Fruit fly (Drosophila melanogaster) whole organism, prepupa: ENCODE data around the gene CG10232.

Experiments used
- CG10631 ChIP-seq: fragments of 200-800 bp; sonication (Bioruptor generic); optimal IDR thresholded peaks from 2 replicates; lab custom pipeline; 2016; ENCODE audit warnings: missing biosample characterization, missing genetic modification characterization
- CG10669 ChIP-seq: fragments of 200-800 bp; sonication (Bioruptor generic); optimal IDR thresholded peaks from 3 replicates; lab custom pipeline; 2018; ENCODE audit warnings: missing biosample characterization, mild to moderate bottlenecking, missing genetic modification characterization, moderate library complexity
- CG11762 ChIP-seq: fragments of 200-800 bp; sonication (Bioruptor generic); optimal IDR thresholded peaks from 3 replicates; lab custom pipeline; 2016; ENCODE audit warnings: missing biosample characterization, missing genetic modification characterization; ENCODE audit not compliant: insufficient read depth
- CG11902 ChIP-seq: fragments of 200-800 bp; sonication (Bioruptor generic); optimal IDR thresholded peaks from 3 replicates; lab custom pipeline; 2016; ENCODE audit warnings: missing biosample characterization, missing genetic modification characterization
- CG1621 ChIP-seq: fragments of 200-800 bp; sonication (Bioruptor generic); optimal IDR thresholded peaks from 3 replicates; lab custom pipeline; 2018; ENCODE audit warnings: missing biosample characterization, mild to moderate bottlenecking, missing genetic modification characterization
- CG3032 ChIP-seq: fragments of 200-800 bp; optimal IDR thresholded peaks from 2 replicates; lab custom pipeline; 2019; ENCODE audit warnings: missing biosample characterization, mild to moderate bottlenecking, missing genetic modification characterization, moderate library complexity
- CG32006 ChIP-seq: fragments of 200-800 bp; sonication (Bioruptor generic); optimal IDR thresholded peaks from 3 replicates; lab custom pipeline; 2017; ENCODE audit warnings: missing biosample characterization, mild to moderate bottlenecking, missing genetic modification characterization
- CG3919 ChIP-seq: fragments of 200-800 bp; sonication (Bioruptor generic); optimal IDR thresholded peaks from 3 replicates; lab custom pipeline; 2016; ENCODE audit warnings: missing biosample characterization, missing genetic modification characterization
- CG4318 ChIP-seq: fragments of 200-800 bp; sonication (Bioruptor generic); optimal IDR thresholded peaks from 3 replicates; lab custom pipeline; 2017; ENCODE audit warnings: missing biosample characterization, mild to moderate bottlenecking, missing genetic modification characterization
- CG6163 ChIP-seq: fragments of 200-800 bp; sonication (Bioruptor generic); IDR thresholded peaks from 3 replicates; pipeline ENCODE4 v1.3.6; 2022; ENCODE audit warnings: missing biosample characterization, missing genetic modification characterization
- CG6276 ChIP-seq: fragments of 200-800 bp; sonication (Bioruptor generic); optimal IDR thresholded peaks from 2 replicates; lab custom pipeline; 2017; ENCODE audit warnings: missing biosample characterization, mild to moderate bottlenecking, missing genetic modification characterization
- CG6792 ChIP-seq: fragments of 200-800 bp; sonication (Bioruptor generic); optimal IDR thresholded peaks from 3 replicates; lab custom pipeline; 2016; ENCODE audit warnings: missing biosample characterization, missing genetic modification characterization
- CG6808 ChIP-seq: fragments of 200-800 bp; sonication (Bioruptor generic); optimal IDR thresholded peaks from 3 replicates; lab custom pipeline; 2017; ENCODE audit warnings: missing biosample characterization, missing genetic modification characterization, mild to moderate bottlenecking, moderate library complexity, missing genetic modification reagents
- CG6854 ChIP-seq: fragments of 200-800 bp; sonication (Bioruptor generic); optimal IDR thresholded peaks from 2 replicates; lab custom pipeline; 2017; ENCODE audit warnings: missing biosample characterization, mild to moderate bottlenecking, missing genetic modification characterization
- CG7368 ChIP-seq: fragments of 200-800 bp; sonication (Bioruptor generic); optimal IDR thresholded peaks from 3 replicates; lab custom pipeline; 2016; ENCODE audit warnings: missing biosample characterization, missing genetic modification characterization
- CG8119 ChIP-seq: fragments of 200-800 bp; sonication (Bioruptor generic); IDR thresholded peaks from 3 replicates; pipeline ENCODE4 v1.3.6; 2022; ENCODE audit warnings: missing biosample characterization, missing genetic modification characterization
- CG8319 ChIP-seq: fragments of 200-800 bp; sonication (Bioruptor generic); optimal IDR thresholded peaks from 3 replicates; lab custom pipeline; 2016; ENCODE audit warnings: missing biosample characterization, missing genetic modification characterization
- CG8632 ChIP-seq: fragments of 200-800 bp; sonication (Bioruptor generic); optimal IDR thresholded peaks from 3 replicates; lab custom pipeline; 2016; ENCODE audit warnings: missing biosample characterization, missing genetic modification characterization
- CG9139 ChIP-seq: fragments of 200-800 bp; sonication (Bioruptor generic); optimal IDR thresholded peaks from 3 replicates; lab custom pipeline; 2017; ENCODE audit warnings: missing biosample characterization, mild to moderate bottlenecking, missing genetic modification characterization
- Eip75B ChIP-seq: fragments of 200-800 bp; sonication (Bioruptor generic); optimal IDR thresholded peaks from 3 replicates; lab custom pipeline; 2016; ENCODE audit warnings: missing biosample characterization, missing genetic modification characterization
- Eip78C ChIP-seq: fragments of 200-800 bp; sonication (Bioruptor generic); peaks from one replicate; lab custom pipeline; 2016; ENCODE audit warnings: missing biosample characterization, missing genetic modification characterization
- Eip93F ChIP-seq: fragments of 200-800 bp; sonication (Bioruptor generic); optimal IDR thresholded peaks from 2 replicates; lab custom pipeline; 2016; ENCODE audit warnings: missing biosample characterization, mild to moderate bottlenecking, missing genetic modification characterization
- Ets21C ChIP-seq: fragments of 200-800 bp; sonication (Bioruptor generic); optimal IDR thresholded peaks from 3 replicates; lab custom pipeline; 2016; ENCODE audit warnings: missing biosample characterization, missing genetic modification characterization
- Ets96B ChIP-seq: fragments of 200-800 bp; optimal IDR thresholded peaks from 2 replicates; lab custom pipeline; 2019; ENCODE audit warnings: missing biosample characterization, mild to moderate bottlenecking, missing genetic modification characterization, moderate library complexity
- Hr38 ChIP-seq: sonication (Bioruptor generic); optimal IDR thresholded peaks from 2 replicates; lab custom pipeline; 2016; ENCODE audit warnings: missing biosample characterization, missing genetic modification characterization
- Hr39 ChIP-seq: fragments of 200-800 bp; sonication (Bioruptor generic); optimal IDR thresholded peaks from 2 replicates; lab custom pipeline; 2016; ENCODE audit warnings: missing biosample characterization, missing genetic modification characterization
- Hr4 ChIP-seq: fragments of 200-800 bp; sonication (Bioruptor generic); optimal IDR thresholded peaks from 3 replicates; lab custom pipeline; 2016; ENCODE audit warnings: missing biosample characterization, missing genetic modification characterization
- Met ChIP-seq: fragments of 200-800 bp; sonication (Bioruptor generic); optimal IDR thresholded peaks from 3 replicates; lab custom pipeline; 2016; ENCODE audit warnings: missing biosample characterization, missing genetic modification characterization
- OdsH ChIP-seq: fragments of 200-800 bp; sonication (Bioruptor generic); optimal IDR thresholded peaks from 3 replicates; lab custom pipeline; 2016; ENCODE audit warnings: missing biosample characterization, missing genetic modification characterization
- Smox ChIP-seq: fragments of 200-800 bp; sonication (Bioruptor generic); optimal IDR thresholded peaks from 3 replicates; lab custom pipeline; 2016; ENCODE audit warnings: missing biosample characterization, missing genetic modification characterization
- Sox102F ChIP-seq: fragments of 200-800 bp; sonication (Bioruptor generic); optimal IDR thresholded peaks from 2 replicates; lab custom pipeline; 2016; ENCODE audit warnings: missing biosample characterization, mild to moderate bottlenecking, missing genetic modification characterization
- Sox14 ChIP-seq: fragments of 200-800 bp; sonication (Bioruptor generic); optimal IDR thresholded peaks from 3 replicates; lab custom pipeline; 2016; ENCODE audit warnings: missing biosample characterization, missing genetic modification characterization
- Sox15 ChIP-seq: fragments of 200-800 bp; sonication (Bioruptor generic); optimal IDR thresholded peaks from 3 replicates; lab custom pipeline; 2016; ENCODE audit warnings: missing biosample characterization, missing genetic modification characterization
- achi ChIP-seq: fragments of 200-800 bp; sonication (Bioruptor generic); optimal IDR thresholded peaks from 3 replicates; lab custom pipeline; 2016; ENCODE audit warnings: missing biosample characterization, missing genetic modification characterization
- acj6 ChIP-seq: fragments of 200-800 bp; sonication (Bioruptor generic); optimal IDR thresholded peaks from 3 replicates; lab custom pipeline; 2016; ENCODE audit warnings: missing biosample characterization, missing genetic modification characterization
- dac ChIP-seq: fragments of 200-800 bp; sonication (Bioruptor generic); optimal IDR thresholded peaks from 2 replicates; lab custom pipeline; 2017; ENCODE audit warnings: missing biosample characterization, mild to moderate bottlenecking, missing genetic modification characterization
- fd59A ChIP-seq: fragments of 200-800 bp; sonication (Bioruptor generic); optimal IDR thresholded peaks from 2 replicates; lab custom pipeline; 2017; ENCODE audit warnings: missing biosample characterization, mild to moderate bottlenecking, missing genetic modification characterization, missing genetic modification reagents
- fd85E ChIP-seq: fragments of 200-800 bp; sonication (Bioruptor generic); optimal IDR thresholded peaks from 3 replicates; lab custom pipeline; 2016; ENCODE audit warnings: missing biosample characterization, missing genetic modification characterization
- net ChIP-seq: fragments of 200-800 bp; sonication (Bioruptor generic); optimal IDR thresholded peaks from 3 replicates; lab custom pipeline; 2016; ENCODE audit warnings: missing biosample characterization, missing genetic modification characterization
- pdm3 ChIP-seq: fragments of 200-800 bp; sonication (Bioruptor generic); optimal IDR thresholded peaks from 3 replicates; lab custom pipeline; 2016; ENCODE audit warnings: missing biosample characterization, missing genetic modification characterization
- salr ChIP-seq, 2 experiments: fragments of 200-800 bp; sonication (Bioruptor generic); optimal IDR thresholded peaks; 3 replicates each; lab custom pipeline; 2016 to 2018; ENCODE audit warnings: missing biosample characterization in 2 of 2, missing genetic modification characterization in 2 of 2, mild to moderate bottlenecking in 1 of 2
- ss ChIP-seq, 2 experiments: fragments of 200-800 bp; sonication (Bioruptor generic); optimal IDR thresholded peaks; 2 replicates in 1 of 2; 3 replicates in 1 of 2; lab custom pipeline; 2017 to 2018; ENCODE audit warnings: mild to moderate bottlenecking in 2 of 2, missing biosample characterization in 2 of 2, missing genetic modification characterization in 2 of 2, moderate library complexity in 1 of 2
- svp ChIP-seq: fragments of 200-800 bp; sonication (Bioruptor generic); peaks from one replicate; lab custom pipeline; 2016; ENCODE audit warnings: missing biosample characterization, missing genetic modification characterization
- vri ChIP-seq: fragments of 200-800 bp; sonication (Bioruptor generic); optimal IDR thresholded peaks from 3 replicates; lab custom pipeline; 2016; ENCODE audit warnings: missing biosample characterization, mild to moderate bottlenecking, missing genetic modification characterization

The CG10232 gene

dm6 chr3R:23674369-23674768 lies 47.1 kb downstream of the CG10232 start (continued):
- TF ChIP-seq CG6808 (GFP tag; lab: Kevin White, UChicago) (no peak), CG11762 (GFP tag; lab: Kevin White, UChicago) (no peak), Eip75B (GFP tag; lab: Kevin White, UChicago) (peak; percentile 55), CG6276 (GFP tag; lab: Kevin White, UChicago) (no peak), CG1621 (tag; lab: Kevin White, UChicago) (no peak), dac (GFP tag; lab: Kevin White, UChicago) (peak; percentile 24), CG6792 (GFP tag; lab: Kevin White, UChicago) (peak; percentile 42), acj6 (GFP tag; lab: Kevin White, UChicago) (no peak), Ets96B (tag; lab: Kevin White, UChicago) (no peak), Sox102F (GFP tag; lab: Kevin White, UChicago) (peak; percentile 42), ss (GFP tag; optimal IDR thresholded peaks at IDR 0.05; lab: Kevin White, UChicago) (no peak), CG3032 (tag; lab: Kevin White, UChicago) (no peak)

- peak; percentile 14 for TF ChIP-seq pdm3 (GFP tag; lab: Kevin White, UChicago)
- peak; percentile 10 for TF ChIP-seq OdsH (GFP tag; lab: Kevin White, UChicago)
- no peak for TF ChIP-seq net
- TF ChIP-seq dac (GFP tag; lab: Kevin White, UChicago) = no peak
- TF ChIP-seq fd59A (GFP tag; lab: Kevin White, UChicago) = no peak
- no peak for TF ChIP-seq acj6 (GFP tag; lab: Kevin White, UChicago)
- peak; percentile 3 for TF ChIP-seq Hr4 (GFP tag; lab: Kevin White, UChicago)
- no peak for TF ChIP-seq svp (GFP tag; lab: Kevin White, UChicago)
- TF ChIP-seq CG7368 = peak; percentile 9
- TF ChIP-seq Sox15 (GFP tag; lab: Kevin White, UChicago) = peak; percentile 7
- TF ChIP-seq CG8119 (GFP tag; lab: Robert Waterston, UW) = no peak
- TF ChIP-seq Eip78C = peak; percentile 73
- peak; percentile 8 for TF ChIP-seq CG32006 (GFP tag; lab: Kevin White, UChicago)
- TF ChIP-seq CG10631 (GFP tag; lab: Kevin White, UChicago) = no peak
Measured at dm6 chr3R:23673084-23673483, 48.3 kb downstream of the CG10232 start.

dm6 chr3R:23669401-23670216 lies 51.8 kb downstream of the CG10232 start, which contains the start of gene CG31145:
Gene CG31145, minus strand, starts transcription at chr3R:23669659.
- TF ChIP-seq CG4318 (GFP tag; lab: Kevin White, UChicago) (peak; percentile 100), Hr4 (GFP tag; lab: Kevin White, UChicago) (peak; percentile 100), salr (GFP tag; optimal IDR thresholded peaks at IDR 0.05; lab: Kevin White, UChicago) (peak; percentile 98 to 100), Hr38 (peak; percentile 94), CG3032 (tag; lab: Kevin White, UChicago) (peak; percentile 99), vri (GFP tag; lab: Kevin White, UChicago) (peak; percentile 98), achi (GFP tag; lab: Kevin White, UChicago) (peak; percentile 99), Sox14 (peak; percentile 100), Hr39 (peak; percentile 100), Eip93F (GFP tag; lab: Kevin White, UChicago) (peak; percentile 98), Sox102F (GFP tag; lab: Kevin White, UChicago) (peak; percentile 100), Smox (GFP tag; lab: Kevin White, UChicago) (peak; percentile 100), net (peak; percentile 100), CG8319 (peak; percentile 99), CG3919 (peak; percentile 100), CG10631 (GFP tag; lab: Kevin White, UChicago) (peak; percentile 100), Met (GFP tag; lab: Kevin White, UChicago) (peak; percentile 100), fd85E (GFP tag; lab: Kevin White, UChicago) (peak; percentile 98), CG9139 (GFP tag; lab: Kevin White, UChicago) (peak; percentile 99), CG6163 (GFP tag; lab: Robert Waterston, UW) (peak; percentile 99), Eip78C (peak; percentile 100), CG6276 (GFP tag; lab: Kevin White, UChicago) (peak; percentile 100), Ets21C (GFP tag; lab: Kevin White, UChicago) (peak; percentile 99), CG11902 (GFP tag; lab: Kevin White, UChicago) (peak; percentile 99), CG7368 (peak; percentile 99), CG8632 (GFP tag; lab: Kevin White, UChicago) (peak; percentile 100), Eip75B (GFP tag; lab: Kevin White, UChicago) (peak; percentile 100), CG6854 (GFP tag; lab: Kevin White, UChicago) (peak; percentile 99), dac (GFP tag; lab: Kevin White, UChicago) (peak; percentile 100), Ets96B (tag; lab: Kevin White, UChicago) (peak; percentile 99), CG10669 (GFP tag; lab: Kevin White, UChicago) (peak; percentile 100)
